Fruit fly (Drosophila melanogaster) whole organism, pupa: Measurements from ENCODE around the gene CG46191.
"Not testable (repeated sequence)": the region's sequence is repeated elsewhere in the genome, so short reads cannot be mapped to it uniquely, and the experiment has no call there.

Source experiments
- CG12605 ChIP-seq: fragments of 200-800 bp; sonication (Bioruptor generic); IDR thresholded peaks from 2 replicates; pipeline ENCODE4 v1.3.6; 2022; ENCODE audit warnings: missing biosample characterization, missing genetic modification characterization
- CG8159 ChIP-seq: fragments of 200-800 bp; sonication (Bioruptor generic); optimal IDR thresholded peaks from 3 replicates; lab custom pipeline; 2018; ENCODE audit warnings: missing biosample characterization, mild to moderate bottlenecking, missing genetic modification characterization, moderate library complexity
- Pif1A ChIP-seq: fragments of 200-800 bp; sonication (Bioruptor generic); optimal IDR thresholded peaks from 3 replicates; lab custom pipeline; 2016; ENCODE audit warnings: missing biosample characterization, missing genetic modification characterization

DNA sequence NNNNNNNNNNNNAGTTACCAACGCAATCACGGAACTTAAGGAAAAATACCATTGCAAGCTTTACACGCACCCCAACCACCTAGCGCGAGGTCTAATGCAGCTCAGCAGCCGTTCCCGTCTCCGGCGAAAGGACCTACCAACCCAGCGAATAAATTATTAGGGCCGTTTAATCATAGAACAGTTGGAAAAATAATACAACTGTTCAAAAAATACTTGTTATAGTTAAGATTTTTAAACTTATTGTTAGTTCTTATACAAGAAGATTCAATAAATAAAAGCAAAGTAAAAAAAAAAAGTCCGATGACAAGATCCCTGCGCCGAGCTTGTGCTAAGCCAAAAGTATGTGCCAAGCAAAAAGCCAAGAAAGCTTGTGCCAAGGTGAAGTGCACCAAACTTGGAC, 47.2 kb upstream of the CG46191 start, which contains the start of gene CG46193:
- TF ChIP-seq Pif1A (GFP tag; lab: Kevin White, UChicago); CG12605; CG8159: not testable (repeated sequence)
